Fruit fly (Drosophila melanogaster): ENCODE results near the gene Akap200.

DNA sequence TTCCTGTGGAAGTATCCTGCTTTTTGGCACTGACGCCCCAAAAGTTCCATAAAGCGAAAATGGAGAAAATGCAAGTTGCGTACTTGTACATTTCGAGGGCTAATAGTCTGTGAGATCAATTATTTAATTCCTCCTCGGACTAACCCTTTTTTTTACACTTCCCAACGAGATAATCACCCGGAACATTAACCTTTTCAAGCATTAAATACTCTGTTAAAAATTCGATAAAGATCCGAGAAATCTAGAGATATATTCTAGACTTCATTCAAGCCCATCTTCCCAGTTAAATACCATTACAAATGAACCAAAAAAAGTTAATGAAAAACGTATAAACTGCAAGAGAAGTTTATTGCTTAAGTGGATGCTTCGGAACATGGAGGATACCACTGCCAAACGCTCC lies 21.3 kb upstream of the Akap200 start, which contains the start of gene lectin-29Ca:
- no peak for TF ChIP-seq Sin3A (optimal IDR thresholded peaks at IDR 0.05)
- TF ChIP-seq psq (optimal IDR thresholded peaks at IDR 0.05), result no peak
- TF ChIP-seq ttk (optimal IDR thresholded peaks at IDR 0.05), result no peak
- TF ChIP-seq Myc (optimal IDR thresholded peaks at IDR 0.05), result no peak
